Worm (Caenorhabditis elegans) whole organism, early embryonic: ENCODE measurements around the gene htas-1.

Source experiments
- F13C5.2 ChIP-seq: sonication (generic microtip); optimal IDR thresholded peaks from 2 replicates; lab custom pipeline; 2017; ENCODE audit warnings: mild to moderate bottlenecking, missing genetic modification characterization, inconsistent platforms, missing compliant biosample characterization
- ama-1 ChIP-seq: fragments of 150-350 bp; optimal IDR thresholded peaks from 2 replicates; lab custom pipeline; 2014
- ceh-13 ChIP-seq: fragments of 200-800 bp; sonication (Bioruptor generic); optimal IDR thresholded peaks from 2 replicates; lab custom pipeline; 2018; ENCODE audit warnings: mild to moderate bottlenecking, missing genetic modification characterization, missing compliant biosample characterization
- ets-7 ChIP-seq: sonication (generic microtip); optimal IDR thresholded peaks from 2 replicates; lab custom pipeline; 2016; ENCODE audit warnings: missing genotype, missing genetic modification characterization, missing compliant biosample characterization
- flt-1 ChIP-seq: fragments of 200-800 bp; sonication (Bioruptor generic); IDR thresholded peaks from 2 replicates; pipeline ENCODE4 v1.3.6; 2022; ENCODE audit warnings: missing genetic modification characterization, missing compliant biosample characterization
- hmg-4 ChIP-seq: fragments of 200-800 bp; sonication (Bioruptor generic); optimal IDR thresholded peaks from 2 replicates; lab custom pipeline; 2018; ENCODE audit warnings: mild to moderate bottlenecking, missing genetic modification characterization, missing compliant biosample characterization
- hnd-1 ChIP-seq: sonication (generic microtip); optimal IDR thresholded peaks from 2 replicates; lab custom pipeline; 2016; ENCODE audit warnings: missing genetic modification characterization, missing compliant biosample characterization
- scrt-1 ChIP-seq: fragments of 200-800 bp; sonication (Bioruptor generic); IDR thresholded peaks from 2 replicates; pipeline ENCODE4 v1.3.6; 2022; ENCODE audit warnings: missing genetic modification characterization, missing compliant biosample characterization
- sea-1 ChIP-seq: fragments of 200-800 bp; sonication (Bioruptor generic); conservative IDR thresholded peaks from 2 replicates; pipeline ENCODE4 v1.3.6; 2022; ENCODE audit warnings: missing genetic modification characterization, missing compliant biosample characterization
- tbx-11 ChIP-seq: fragments of 200-800 bp; sonication (Bioruptor generic); IDR thresholded peaks from 2 replicates; pipeline ENCODE4 v1.3.6; 2022; ENCODE audit warnings: missing genetic modification characterization, missing compliant biosample characterization
- tbx-37 ChIP-seq: fragments of 200-800 bp; sonication (Bioruptor generic); conservative IDR thresholded peaks from 2 replicates; pipeline ENCODE4 v1.3.6; 2022; ENCODE audit warnings: missing genetic modification reagents, missing genetic modification characterization, missing compliant biosample characterization

DNA sequence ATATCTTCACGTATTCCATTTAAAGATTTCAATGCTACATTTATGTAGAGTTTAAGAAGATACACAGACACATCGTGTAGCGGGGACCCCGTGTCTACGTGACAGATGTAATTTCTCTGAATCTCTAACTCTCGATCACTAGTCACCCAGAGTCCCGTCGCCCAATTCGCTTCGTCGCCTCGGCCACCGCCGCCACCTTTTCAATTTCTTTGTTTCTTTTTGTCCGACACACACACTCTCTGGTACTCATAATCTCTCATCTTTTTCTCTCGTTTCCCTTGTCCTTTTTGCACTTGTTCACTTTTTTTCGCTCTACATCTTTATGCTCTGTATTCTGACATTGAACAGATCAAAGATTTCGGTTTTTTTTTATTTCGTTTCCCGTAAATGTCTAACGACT lies 35.1 kb upstream of the htas-1 start:
- TF ChIP-seq F13C5.2 (tag; lab: Kevin White, UChicago) (no peak), sea-1 (GFP tag; lab: Robert Waterston, UW) (no peak), flt-1 (no peak), ama-1 (lab: Kevin White, UChicago) (no peak), hnd-1 (tag; lab: Kevin White, UChicago) (no peak), tbx-11 (GFP tag; lab: Robert Waterston, UW) (no peak), tbx-37 (no peak), scrt-1 (GFP tag; lab: Robert Waterston, UW) (no peak), hmg-4 (no peak), ceh-13 (GFP tag; lab: Kevin White, UChicago) (no peak), ets-7 (tag; lab: Kevin White, UChicago) (no peak)
